Worm (Caenorhabditis elegans): ENCODE data around the gene fkb-4.
A peak's percentile ranks its signal among the peaks of the same experiment; 100 is the strongest.

The fkb-4 gene

ce11 chrV:12814022-12814421, 27.1 kb upstream of the fkb-4 start, which contains the start of gene ZC443.3:
Gene ZC443.3 (minus strand): TSS chrV:12814122.
- TF ChIP-seq ceh-27 (GFP tag; optimal IDR thresholded peaks at IDR 0.05) (no peak), attf-6 (GFP tag; IDR thresholded peaks at IDR 0.05) (no peak), rpc-1 (optimal IDR thresholded peaks at IDR 0.05) (no peak), rpc-1 (tag; optimal IDR thresholded peaks at IDR 0.05) (no peak), F57C9.4 (tag; optimal IDR thresholded peaks at IDR 0.05) (no peak)

ce11 chrV:12811810-12812209, 24.9 kb upstream of the fkb-4 start:
- TF ChIP-seq ceh-100 (GFP tag; IDR thresholded peaks at IDR 0.05) (no peak), snpc-1.3 (tag; optimal IDR thresholded peaks at IDR 0.05; ENCODE audit: insufficient read depth) (no peak), ama-1 (optimal IDR thresholded peaks at IDR 0.05) (no peak), ama-1 (GFP tag; optimal IDR thresholded peaks at IDR 0.05) (peak in 1 of 2 experiments; percentile 55), bed-2 (GFP tag; IDR thresholded peaks at IDR 0.05) (no peak), ceh-79 (tag; optimal IDR thresholded peaks at IDR 0.05) (no peak), lsy-27 (tag; optimal IDR thresholded peaks at IDR 0.05; ENCODE audit: borderline replicate concordance, insufficient read depth) (no peak), sptf-2 (GFP tag; optimal IDR thresholded peaks at IDR 0.05) (no peak), hlh-12 (tag; optimal IDR thresholded peaks at IDR 0.05) (no peak), lin-35 (GFP tag; optimal IDR thresholded peaks at IDR 0.05) (no peak), rpc-1 (optimal IDR thresholded peaks at IDR 0.05) (no peak), rpc-1 (tag; optimal IDR thresholded peaks at IDR 0.05) (no peak), dpl-1 (GFP tag; optimal IDR thresholded peaks at IDR 0.05) (no peak), lag-1 (GFP tag; IDR thresholded peaks at IDR 0.05) (no peak), xnd-1 (tag; optimal IDR thresholded peaks at IDR 0.05) (no peak), F57C9.4 (tag; optimal IDR thresholded peaks at IDR 0.05) (no peak), nfyb-1 (GFP tag; IDR thresholded peaks at IDR 0.05) (0 out of 2 replicates have a peak, but pooled peaks have one; percentile 63), nhr-90 (tag; optimal IDR thresholded peaks at IDR 0.05) (no peak), F52B5.7 (tag; optimal IDR thresholded peaks at IDR 0.05) (no peak), let-526 (GFP tag; IDR thresholded peaks at IDR 0.05) (no peak), cebp-1 (GFP tag; IDR thresholded peaks at IDR 0.05) (no peak), cebp-1 (tag; optimal IDR thresholded peaks at IDR 0.05) (peak; percentile 23), Y95B8A.8 (GFP tag; IDR thresholded peaks at IDR 0.05) (0 out of 2 replicates have a peak, but pooled peaks have one; percentile 20), ztf-28 (GFP tag; IDR thresholded peaks at IDR 0.05) (no peak), attf-3 (GFP tag; conservative IDR thresholded peaks at IDR 0.05) (no peak), mes-4 (tag; optimal IDR thresholded peaks at IDR 0.05) (no peak), B0336.3 (GFP tag; IDR thresholded peaks at IDR 0.05) (no peak), lir-1 (GFP tag; conservative IDR thresholded peaks at IDR 0.05) (peak; percentile 43; the same call in 1 of the 2 replicates), ccch-3 (GFP tag; optimal IDR thresholded peaks at IDR 0.05) (no peak), madf-10 (tag; optimal IDR thresholded peaks at IDR 0.05) (no peak), B0035.1 (tag; optimal IDR thresholded peaks at IDR 0.05) (no peak), snpc-1.1 (tag; optimal IDR thresholded peaks at IDR 0.05; ENCODE audit: insufficient read depth) (no peak), unc-130 (GFP tag; optimal IDR thresholded peaks at IDR 0.05) (no peak), Y79H2A.3 (GFP tag; conservative IDR thresholded peaks at IDR 0.05) (no peak), Y53F4B.3 (GFP tag; IDR thresholded peaks at IDR 0.05) (no peak), C06A6.2 (GFP tag; conservative IDR thresholded peaks at IDR 0.05) (peak; percentile 12; the same call in 1 of the 2 replicates), D2030.7 (GFP tag; IDR thresholded peaks at IDR 0.05) (no peak), nfya-1 (tag; optimal IDR thresholded peaks at IDR 0.05; ENCODE audit: borderline replicate concordance, insufficient read depth) (no peak), F10E7.11 (tag; optimal IDR thresholded peaks at IDR 0.05) (no peak), mxl-1 (tag; optimal IDR thresholded peaks at IDR 0.05) (no peak), K11D2.4 (GFP tag; IDR thresholded peaks at IDR 0.05) (0 out of 2 replicates have a peak, but pooled peaks have one; percentile 14)

All from whole organism, young adult.